Fruit fly (Drosophila melanogaster) whole organism, wandering third instar larva: ENCODE measurements around the gene Appl.

ENCODE experiments used
- Abd-B ChIP-seq: fragments of >200 bp; optimal IDR thresholded peaks from 2 replicates; lab custom pipeline; 2017; ENCODE audit warnings: missing biosample characterization, missing genetic modification characterization
- Dif ChIP-seq: fragments of 200-275, 200-300 bp; sonication (Bioruptor generic); optimal IDR thresholded peaks from 2 replicates; lab custom pipeline; 2018; ENCODE audit warnings: missing biosample characterization, missing genetic modification characterization; ENCODE audit not compliant: partially characterized antibody
- Sp1 ChIP-seq: fragments of 200-800 bp; sonication (Bioruptor generic); optimal IDR thresholded peaks from 3 replicates; lab custom pipeline; 2019; ENCODE audit warnings: missing biosample characterization, mild to moderate bottlenecking, missing genetic modification characterization, moderate library complexity
- brk ChIP-seq: fragments of 200-800 bp; sonication (Bioruptor generic); optimal IDR thresholded peaks from 2 replicates; lab custom pipeline; 2016; ENCODE audit warnings: missing biosample characterization, mild to moderate bottlenecking, missing genetic modification characterization
- dl ChIP-seq, 2 experiments: fragments of 175-275, 200-275 bp in 1 of 2; fragments of 200-275 bp in 1 of 2; sonication (Bioruptor generic); optimal IDR thresholded peaks; lab custom pipeline; 2018; ENCODE audit warnings: mild to moderate bottlenecking in 2 of 2, missing biosample characterization in 2 of 2, missing genetic modification characterization in 2 of 2, moderate library complexity in 2 of 2; ENCODE audit not compliant: partially characterized antibody in 2 of 2, insufficient read depth in 1 of 2
- h ChIP-seq: fragments of 200-800 bp; sonication (Bioruptor generic); optimal IDR thresholded peaks from 3 replicates; lab custom pipeline; 2016; ENCODE audit warnings: missing biosample characterization, mild to moderate bottlenecking, missing genetic modification characterization
- jim ChIP-seq: fragments of 175-275, 200-325 bp; sonication (Bioruptor generic); optimal IDR thresholded peaks from 2 replicates; lab custom pipeline; 2016; ENCODE audit warnings: missing biosample characterization, mild to moderate bottlenecking, missing genetic modification characterization
- pan ChIP-seq: fragments of >200 bp; optimal IDR thresholded peaks from 2 replicates; lab custom pipeline; 2017

dm6 chrX:493445-494190, 36.7 kb upstream of the Appl start, which contains the start of gene CG17896:
- TF ChIP-seq brk (GFP tag; lab: Kevin White, UChicago), result no peak
- no peak for TF ChIP-seq dl (GFP tag; optimal IDR thresholded peaks at IDR 0.05; lab: Kevin White, UChicago; ENCODE audit: insufficient read depth in 1 of 2, partially characterized antibody in 2 of 2)
- TF ChIP-seq Dif (GFP tag; lab: Kevin White, UChicago), result no peak
- no peak for TF ChIP-seq Abd-B
- TF ChIP-seq jim (GFP tag; lab: Kevin White, UChicago), result no peak
- TF ChIP-seq h (GFP tag; lab: Kevin White, UChicago), result peak; percentile 99
- TF ChIP-seq pan, result no peak
- TF ChIP-seq Sp1 (GFP tag; lab: Kevin White, UChicago), result peak; percentile 95
